Fruit fly (Drosophila melanogaster) whole organism, embryonic: ENCODE measurements around the gene CG31233.

Experiments
- Antp ChIP-seq: fragments of 200-800 bp; sonication (Bioruptor generic); optimal IDR thresholded peaks from 3 replicates; lab custom pipeline; 2016; ENCODE audit warnings: missing biosample characterization, missing genetic modification characterization
- Asciz ChIP-seq: fragments of 200-800 bp; sonication (Bioruptor generic); optimal IDR thresholded peaks from 2 replicates; lab custom pipeline; 2017; ENCODE audit warnings: missing biosample characterization, mild to moderate bottlenecking, missing genetic modification characterization, missing genetic modification reagents
- CG11093 ChIP-seq: fragments of 200-800 bp; sonication (Bioruptor generic); IDR thresholded peaks from 3 replicates; pipeline ENCODE4 v1.3.6; 2022; ENCODE audit warnings: missing biosample characterization, missing genetic modification characterization
- CG12071 ChIP-seq: fragments of 200-800 bp; sonication (Bioruptor generic); optimal IDR thresholded peaks from 3 replicates; lab custom pipeline; 2018; ENCODE audit warnings: missing biosample characterization, mild to moderate bottlenecking, missing genetic modification characterization
- CG12155 ChIP-seq: fragments of 200-800 bp; sonication (Bioruptor generic); optimal IDR thresholded peaks from 3 replicates; lab custom pipeline; 2016; ENCODE audit warnings: missing biosample characterization, missing genetic modification characterization
- CG12299 ChIP-seq: fragments of 200-800 bp; sonication (Bioruptor generic); optimal IDR thresholded peaks from 2 replicates; lab custom pipeline; 2018; ENCODE audit warnings: missing biosample characterization, mild to moderate bottlenecking, missing genetic modification characterization
- CG12391 ChIP-seq: fragments of 200-800 bp; sonication (Bioruptor generic); optimal IDR thresholded peaks from 3 replicates; lab custom pipeline; 2018; ENCODE audit warnings: missing biosample characterization, mild to moderate bottlenecking, missing genetic modification characterization, moderate library complexity
- CG13624 ChIP-seq: fragments of 200-800 bp; sonication (Bioruptor generic); optimal IDR thresholded peaks from 2 replicates; lab custom pipeline; 2016; ENCODE audit warnings: missing biosample characterization, missing genetic modification characterization
- CG14710 ChIP-seq: fragments of 200-800 bp; sonication (Bioruptor generic); optimal IDR thresholded peaks from 3 replicates; lab custom pipeline; 2019; ENCODE audit warnings: missing biosample characterization, mild to moderate bottlenecking, missing genetic modification characterization, moderate library complexity
- CG16813 ChIP-seq: fragments of 200-800 bp; sonication (Bioruptor generic); IDR thresholded peaks from 3 replicates; pipeline ENCODE4 v1.3.6; 2022; ENCODE audit warnings: missing biosample characterization, missing genetic modification characterization; ENCODE audit not compliant: partially characterized antibody
- CG31365 ChIP-seq: fragments of 200-800 bp; sonication (Bioruptor generic); optimal IDR thresholded peaks from 2 replicates; lab custom pipeline; 2018; ENCODE audit warnings: missing biosample characterization, mild to moderate bottlenecking, missing genetic modification characterization
- CG4730 ChIP-seq: fragments of 200-800 bp; sonication (Bioruptor generic); IDR thresholded peaks from 2 replicates; pipeline ENCODE4 v1.3.6; 2022; ENCODE audit warnings: missing biosample characterization, missing genetic modification characterization
- CG7271 ChIP-seq: fragments of 200-800 bp; sonication (Bioruptor generic); optimal IDR thresholded peaks from 2 replicates; lab custom pipeline; 2018; ENCODE audit warnings: missing biosample characterization, mild to moderate bottlenecking, missing genetic modification characterization, moderate library complexity
- CG7357 ChIP-seq: fragments of 200-800 bp; sonication (Bioruptor generic); IDR thresholded peaks from 3 replicates; pipeline ENCODE4 v1.3.6; 2022; ENCODE audit warnings: missing biosample characterization, missing genetic modification characterization
- CG7987 ChIP-seq: fragments of 200-800 bp; sonication (Bioruptor generic); optimal IDR thresholded peaks from 2 replicates; lab custom pipeline; 2018; ENCODE audit warnings: missing biosample characterization, mild to moderate bottlenecking, missing genetic modification characterization, moderate library complexity
- CoRest ChIP-seq: fragments of 200-800 bp; sonication (Bioruptor generic); optimal IDR thresholded peaks from 3 replicates; lab custom pipeline; 2018; ENCODE audit warnings: missing biosample characterization, mild to moderate bottlenecking, missing genetic modification characterization, moderate library complexity
- D ChIP-seq, 2 experiments: fragments of 200-800 bp in 1 of 2; fragments of >200 bp in 1 of 2; sonication (Bioruptor generic) in 1 of 2; optimal IDR thresholded peaks; 2 replicates in 1 of 2; 3 replicates in 1 of 2; lab custom pipeline; 2017; ENCODE audit warnings: mild to moderate bottlenecking in 1 of 2, missing biosample characterization in 1 of 2, missing genetic modification characterization in 1 of 2, missing genetic modification reagents in 1 of 2
- D19A ChIP-seq: fragments of 200-800 bp; optimal IDR thresholded peaks from 3 replicates; lab custom pipeline; 2019; ENCODE audit warnings: missing biosample characterization, mild to moderate bottlenecking, missing genetic modification characterization, moderate library complexity
- D19B ChIP-seq: fragments of 200-800 bp; sonication (Bioruptor generic); optimal IDR thresholded peaks from 2 replicates; lab custom pipeline; 2017; ENCODE audit warnings: missing biosample characterization, mild to moderate bottlenecking, missing genetic modification characterization
- Dad ChIP-seq: fragments of 200-800 bp; sonication (Bioruptor generic); optimal IDR thresholded peaks from 3 replicates; lab custom pipeline; 2016; ENCODE audit warnings: missing biosample characterization, missing genetic modification characterization
- Fer3 ChIP-seq: fragments of 200-800 bp; sonication (Bioruptor generic); optimal IDR thresholded peaks from 2 replicates; lab custom pipeline; 2018; ENCODE audit warnings: missing biosample characterization, mild to moderate bottlenecking, missing genetic modification characterization, moderate library complexity
- HLHmδ ChIP-seq: fragments of 200-800 bp; sonication (Bioruptor generic); optimal IDR thresholded peaks from 2 replicates; lab custom pipeline; 2018; ENCODE audit warnings: missing biosample characterization, mild to moderate bottlenecking, missing genetic modification characterization, moderate library complexity
- HmgD ChIP-seq: fragments of 200-800 bp; sonication (Bioruptor generic); optimal IDR thresholded peaks from 3 replicates; lab custom pipeline; 2016; ENCODE audit warnings: missing biosample characterization, missing genetic modification characterization
- Myb ChIP-seq: fragments of 200-800 bp; sonication (Bioruptor generic); optimal IDR thresholded peaks from 2 replicates; lab custom pipeline; 2016; ENCODE audit warnings: missing biosample characterization, missing genetic modification characterization
- Scr ChIP-seq: fragments of 200-800 bp; sonication (Bioruptor generic); IDR thresholded peaks from 2 replicates; pipeline ENCODE4 v1.3.6; 2022; ENCODE audit warnings: missing biosample characterization, missing genetic modification characterization; ENCODE audit not compliant: partially characterized antibody
- Spps ChIP-seq: fragments of 200-800 bp; sonication (Bioruptor generic); optimal IDR thresholded peaks from 2 replicates; lab custom pipeline; 2018; ENCODE audit warnings: missing biosample characterization, mild to moderate bottlenecking, missing genetic modification characterization
- Stat92E ChIP-seq, 3 experiments: fragments of >200 bp in 2 of 3; fragments of 200-800 bp in 1 of 3; sonication (Bioruptor generic) in 1 of 3; optimal IDR thresholded peaks; 2 replicates each; lab custom pipeline; 2017 to 2019; ENCODE audit warnings: missing biosample characterization in 3 of 3, missing genetic modification characterization in 3 of 3, mild to moderate bottlenecking in 1 of 3, moderate library complexity in 1 of 3
- al ChIP-seq: fragments of 200-800 bp; sonication (Bioruptor generic); IDR thresholded peaks from 2 replicates; pipeline ENCODE4 v1.3.6; 2022; ENCODE audit warnings: missing biosample characterization, missing genetic modification characterization
- da ChIP-seq: fragments of 200-800 bp; sonication (Bioruptor generic); optimal IDR thresholded peaks from 2 replicates; lab custom pipeline; 2016; ENCODE audit warnings: missing biosample characterization, missing genetic modification characterization
- disco-r ChIP-seq: fragments of 200-800 bp; sonication (Bioruptor generic); optimal IDR thresholded peaks from 2 replicates; lab custom pipeline; 2016; ENCODE audit warnings: missing biosample characterization, missing genetic modification characterization
- dmrt11E ChIP-seq: fragments of 200-800 bp; sonication (Bioruptor generic); optimal IDR thresholded peaks from 3 replicates; lab custom pipeline; 2018; ENCODE audit warnings: missing biosample characterization, mild to moderate bottlenecking, missing genetic modification characterization, moderate library complexity
- ewg ChIP-seq: fragments of 200-800 bp; sonication (Bioruptor generic); optimal IDR thresholded peaks from 3 replicates; lab custom pipeline; 2017; ENCODE audit warnings: mild to moderate bottlenecking, missing biosample characterization, missing genetic modification reagents, missing genetic modification characterization
- fd3F ChIP-seq: fragments of 200-800 bp; sonication (Bioruptor generic); optimal IDR thresholded peaks from 2 replicates; lab custom pipeline; 2018; ENCODE audit warnings: missing biosample characterization, mild to moderate bottlenecking, missing genetic modification characterization, moderate library complexity
- ftz-f1 ChIP-seq: fragments of 200-800 bp; sonication (Bioruptor generic); optimal IDR thresholded peaks from 2 replicates; lab custom pipeline; 2016; ENCODE audit warnings: missing biosample characterization, missing genetic modification characterization
- fu2 ChIP-seq: fragments of 200-800 bp; sonication (Bioruptor generic); optimal IDR thresholded peaks from 2 replicates; lab custom pipeline; 2016; ENCODE audit warnings: missing biosample characterization, missing genetic modification characterization
- her ChIP-seq: fragments of 200-800 bp; sonication (Bioruptor generic); optimal IDR thresholded peaks from 2 replicates; lab custom pipeline; 2016; ENCODE audit warnings: missing biosample characterization, missing genetic modification characterization
- kni ChIP-seq: fragments of 200-800 bp; sonication (Bioruptor generic); optimal IDR thresholded peaks from 3 replicates; lab custom pipeline; 2017; ENCODE audit warnings: mild to moderate bottlenecking, missing biosample characterization, missing genetic modification reagents, missing genetic modification characterization
- knrl ChIP-seq: fragments of 200-800 bp; sonication (Bioruptor generic); IDR thresholded peaks from 3 replicates; pipeline ENCODE4 v1.3.6; 2022; ENCODE audit warnings: missing biosample characterization, missing genetic modification characterization; ENCODE audit not compliant: partially characterized antibody
- lbe ChIP-seq: fragments of 200-800 bp; sonication (Bioruptor generic); optimal IDR thresholded peaks from 2 replicates; lab custom pipeline; 2016; ENCODE audit warnings: missing biosample characterization, mild to moderate bottlenecking, missing genetic modification characterization
- lov ChIP-seq, 2 experiments: fragments of 200-800 bp in 1 of 2; fragments of >200 bp in 1 of 2; sonication (Bioruptor generic) in 1 of 2; IDR thresholded peaks in 1 of 2; optimal IDR thresholded peaks in 1 of 2; 2 replicates in 1 of 2; 3 replicates in 1 of 2; pipeline versions ENCODE4 v1.3.6 to Lab custom; 2017 to 2022; ENCODE audit warnings: missing biosample characterization in 1 of 2, missing genetic modification characterization in 1 of 2
- mld ChIP-seq: fragments of 200-800 bp; sonication (Bioruptor generic); IDR thresholded peaks from 3 replicates; pipeline ENCODE4 v1.3.6; 2022; ENCODE audit warnings: missing biosample characterization, missing genetic modification characterization; ENCODE audit not compliant: partially characterized antibody
- nmo ChIP-seq: fragments of 200-800 bp; sonication (Bioruptor generic); optimal IDR thresholded peaks from 2 replicates; lab custom pipeline; 2018; ENCODE audit warnings: missing biosample characterization, mild to moderate bottlenecking, missing genetic modification characterization, moderate library complexity
- pfk ChIP-seq: fragments of 200-800 bp; sonication (Bioruptor generic); optimal IDR thresholded peaks from 2 replicates; lab custom pipeline; 2018; ENCODE audit warnings: missing biosample characterization, mild to moderate bottlenecking, missing genetic modification characterization, moderate library complexity
- pros ChIP-seq: fragments of 200-800 bp; sonication (Bioruptor generic); optimal IDR thresholded peaks from 3 replicates; lab custom pipeline; 2019; ENCODE audit warnings: missing biosample characterization, mild to moderate bottlenecking, missing genetic modification characterization, moderate library complexity
- repo ChIP-seq: fragments of 200-800 bp; sonication (Bioruptor generic); optimal IDR thresholded peaks from 2 replicates; lab custom pipeline; 2016; ENCODE audit warnings: missing biosample characterization, missing genetic modification characterization
- sc ChIP-seq, 3 experiments: fragments of >200 bp in 2 of 3; fragments of 200-800 bp in 1 of 3; sonication (Bioruptor generic) in 1 of 3; optimal IDR thresholded peaks; 2 replicates in 2 of 3; 3 replicates in 1 of 3; lab custom pipeline; 2017; ENCODE audit warnings: mild to moderate bottlenecking in 1 of 3, missing biosample characterization in 1 of 3, missing genetic modification characterization in 1 of 3, missing genetic modification reagents in 1 of 3
- sim ChIP-seq: fragments of 200-800 bp; sonication (Bioruptor generic); IDR thresholded peaks from 2 replicates; pipeline ENCODE4 v1.3.6; 2022; ENCODE audit warnings: missing biosample characterization, missing genetic modification characterization
- usp ChIP-seq: fragments of >200 bp; optimal IDR thresholded peaks from 2 replicates; lab custom pipeline; 2017; ENCODE audit warnings: missing biosample characterization, missing genetic modification characterization

The CG31233 gene

DNA sequence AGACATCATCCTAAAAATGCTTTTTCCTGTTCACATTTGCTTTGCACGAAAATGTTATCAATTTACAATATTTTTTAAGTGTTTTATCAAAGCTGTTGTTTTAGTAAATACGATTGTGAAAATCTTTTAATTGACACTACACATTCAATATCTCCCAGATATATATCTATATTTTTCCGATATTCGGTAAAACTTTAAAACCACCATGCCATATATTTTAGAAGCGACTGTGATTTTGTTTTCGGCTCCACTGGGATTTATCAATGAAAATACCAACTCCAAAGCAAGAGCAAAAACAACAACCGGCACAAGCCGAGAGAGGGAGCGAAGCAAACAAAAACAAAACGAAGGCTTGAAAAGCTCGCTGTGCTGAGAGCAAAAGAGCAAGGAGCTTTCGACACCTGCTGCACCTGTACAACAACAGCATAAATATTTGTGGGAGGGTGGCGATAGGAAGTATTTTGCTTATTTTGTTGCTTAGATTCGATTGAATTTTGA, 29.7 kb upstream of the CG31233 start (continued):
- TF ChIP-seq nmo (peak; percentile 31), CG12155 (GFP tag; lab: Kevin White, UChicago) (no peak), CG11093 (GFP tag; lab: Robert Waterston, UW) (0 out of 3 replicates have a peak, but pooled peaks have one; percentile 7), CG16813 (GFP tag; lab: Robert Waterston, UW) (no peak), Asciz (GFP tag; lab: Kevin White, UChicago) (peak; percentile 46), disco-r (GFP tag; lab: Kevin White, UChicago) (no peak), Stat92E (GFP tag; optimal IDR thresholded peaks at IDR 0.05; lab: Kevin White, UChicago) (no peak), HLHmδ (no peak), sc (optimal IDR thresholded peaks at IDR 0.05; lab: Kevin White, UChicago) (no peak), sc (GFP tag; optimal IDR thresholded peaks at IDR 0.05; lab: Kevin White, UChicago) (no peak), pros (GFP tag; lab: Kevin White, UChicago) (no peak), CG31365 (tag; lab: Kevin White, UChicago) (no peak), mld (no peak), D19A (peak; percentile 38), fd3F (GFP tag; lab: Kevin White, UChicago) (peak; percentile 47), sim (GFP tag; lab: Robert Waterston, UW) (no peak), ewg (GFP tag; lab: Kevin White, UChicago) (no peak), Antp (GFP tag; lab: Kevin White, UChicago) (no peak), her (GFP tag; lab: Kevin White, UChicago) (no peak), CG7271 (tag; lab: Kevin White, UChicago) (no peak), pfk (no peak), ftz-f1 (GFP tag; lab: Kevin White, UChicago) (no peak), da (GFP tag; lab: Kevin White, UChicago) (no peak), D (optimal IDR thresholded peaks at IDR 0.05; lab: Kevin White, UChicago) (no peak), D (GFP tag; optimal IDR thresholded peaks at IDR 0.05; lab: Kevin White, UChicago) (no peak), dmrt11E (tag; lab: Kevin White, UChicago) (no peak), CG12071 (peak; percentile 16), usp (GFP tag; lab: Kevin White, UChicago) (no peak), al (GFP tag; lab: Robert Waterston, UW) (peak; percentile 46; the same call in 1 of the 2 replicates), Myb (GFP tag; lab: Kevin White, UChicago) (no peak), Dad (GFP tag; lab: Kevin White, UChicago) (no peak), lbe (GFP tag; lab: Kevin White, UChicago) (peak; percentile 6), D19B (GFP tag; lab: Kevin White, UChicago) (peak; percentile 1), CG7987 (GFP tag; lab: Kevin White, UChicago) (no peak), CG14710 (tag; lab: Kevin White, UChicago) (no peak), CG4730 (no peak), CoRest (peak; percentile 58), fu2 (GFP tag; lab: Kevin White, UChicago) (peak; percentile 21), CG7357 (no peak), CG13624 (GFP tag; lab: Kevin White, UChicago) (peak; percentile 25), Fer3 (tag; lab: Kevin White, UChicago) (peak; percentile 28), CG12299 (peak; percentile 15), HmgD (GFP tag; lab: Kevin White, UChicago) (no peak), Scr (GFP tag; lab: Robert Waterston, UW) (no peak), CG12391 (tag; lab: Kevin White, UChicago) (peak; percentile 54), knrl (no peak), Spps (tag; lab: Kevin White, UChicago) (no peak), lov (optimal IDR thresholded peaks at IDR 0.05; lab: Kevin White, UChicago) (no peak), lov (GFP tag; IDR thresholded peaks at IDR 0.05; lab: Robert Waterston, UW) (no peak), kni (GFP tag; lab: Kevin White, UChicago) (no peak), repo (no peak)
